Worm (Caenorhabditis elegans): Measurements from ENCODE around the gene glb-30.
A peak's percentile ranks its signal among the peaks of the same experiment; 100 is the strongest.

glb-30 gene

ce11 chrIII:1618915-1619314 lies 49.5 kb downstream of the glb-30 start, which contains the start of gene Y22D7AL.10 (continued):
- peak; percentile 90 for TF ChIP-seq ces-1 (GFP tag; optimal IDR thresholded peaks at IDR 0.05)
- no peak for TF ChIP-seq nhr-28 (tag; optimal IDR thresholded peaks at IDR 0.05)
- peak; percentile 84 for TF ChIP-seq ceh-83 (GFP tag; optimal IDR thresholded peaks at IDR 0.05)
- TF ChIP-seq bed-3 (GFP tag; optimal IDR thresholded peaks at IDR 0.05) = peak; percentile 77

- no peak for TF ChIP-seq lin-32 (GFP tag; optimal IDR thresholded peaks at IDR 0.05)
- TF ChIP-seq ces-1 (GFP tag; optimal IDR thresholded peaks at IDR 0.05) = no peak
- TF ChIP-seq hlh-1 (tag; optimal IDR thresholded peaks at IDR 0.05) = no peak
- TF ChIP-seq flh-1 (GFP tag; optimal IDR thresholded peaks at IDR 0.05) = no peak
- TF ChIP-seq pha-4 (tag; optimal IDR thresholded peaks at IDR 0.05) = no peak
- TF ChIP-seq mep-1 (tag; optimal IDR thresholded peaks at IDR 0.05) = no peak
- no peak for TF ChIP-seq sem-2 (GFP tag; optimal IDR thresholded peaks at IDR 0.05)
- TF ChIP-seq zip-8 (tag; optimal IDR thresholded peaks at IDR 0.05) = no peak
- no peak for TF ChIP-seq ceh-43 (GFP tag; optimal IDR thresholded peaks at IDR 0.05)
- TF ChIP-seq ztf-11 (tag; optimal IDR thresholded peaks at IDR 0.05) = no peak
- TF ChIP-seq nhr-2 (tag; optimal IDR thresholded peaks at IDR 0.05) = no peak
- TF ChIP-seq ceh-39 (tag; optimal IDR thresholded peaks at IDR 0.05) = no peak
- TF ChIP-seq mab-5 (tag; optimal IDR thresholded peaks at IDR 0.05) = no peak
- TF ChIP-seq unc-120 (tag; optimal IDR thresholded peaks at IDR 0.05; ENCODE audit: poor library complexity, severe bottlenecking) = no peak
- no peak for TF ChIP-seq bed-3 (GFP tag; optimal IDR thresholded peaks at IDR 0.05)
- no peak for TF ChIP-seq sptf-1 (tag; optimal IDR thresholded peaks at IDR 0.05)
- no peak for TF ChIP-seq nhr-237 (tag; optimal IDR thresholded peaks at IDR 0.05)
- no peak for TF ChIP-seq unc-62 (GFP tag; optimal IDR thresholded peaks at IDR 0.05)
Measured at ce11 chrIII:1618312-1618711, 50.1 kb downstream of the glb-30 start.

- TF ChIP-seq unc-39 (tag; optimal IDR thresholded peaks at IDR 0.05) = no peak
- TF ChIP-seq pha-4 (tag; optimal IDR thresholded peaks at IDR 0.05) = no peak
- peak; percentile 62 for TF ChIP-seq lsy-2 (tag; optimal IDR thresholded peaks at IDR 0.05)
Measured at ce11 chrIII:1616245-1617026, 52.0 kb downstream of the glb-30 start.
